Fruit fly (Drosophila melanogaster): Measurements from ENCODE around the gene Hsp67Bc.
A peak's percentile ranks its signal among the peaks of the same experiment; 100 is the strongest.

The Hsp67Bc gene

DNA sequence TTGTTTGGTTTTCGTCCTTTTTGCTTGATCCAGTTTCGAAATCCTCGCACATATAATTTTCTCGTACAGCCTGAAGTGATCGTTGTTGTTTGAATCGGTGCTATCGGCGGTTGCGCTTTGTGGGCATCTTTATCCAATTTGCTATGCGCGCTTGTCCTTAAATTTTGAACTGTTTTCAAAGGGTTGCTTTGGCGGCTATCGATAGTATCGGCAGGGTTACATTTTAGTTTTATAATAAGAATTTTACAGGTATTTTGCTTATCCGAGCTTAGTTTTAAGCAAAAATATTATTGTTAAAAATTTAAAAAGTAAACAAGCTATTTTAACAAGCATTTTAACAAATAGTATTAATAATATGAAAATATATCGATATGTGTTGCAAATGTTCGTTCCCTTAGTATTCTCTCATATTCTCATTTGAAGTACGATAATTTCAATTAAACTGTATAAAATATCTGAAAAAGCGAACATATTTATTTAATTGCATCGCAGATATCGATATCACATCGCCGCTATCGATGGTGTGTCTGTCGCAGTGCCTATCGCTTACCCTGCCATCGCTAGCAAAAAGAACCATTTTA is 5.4 kb downstream of the Hsp67Bc start, which contains the start of the genes Klp67A and CG4452:
Gene Klp67A (minus strand): TSS at position 197 of the 581 bp plus-strand sequence.
Gene CG4452 (plus strand): TSS at position 528 of the 581 bp plus-strand sequence.
- TF ChIP-seq psq (optimal IDR thresholded peaks at IDR 0.05) (peak; percentile 62), usp (GFP tag; optimal IDR thresholded peaks at IDR 0.05) (no peak), CG8478 (optimal IDR thresholded peaks at IDR 0.05) (no peak), Dll (optimal IDR thresholded peaks at IDR 0.05) (no peak), pan (optimal IDR thresholded peaks at IDR 0.05) (no peak)

DNA sequence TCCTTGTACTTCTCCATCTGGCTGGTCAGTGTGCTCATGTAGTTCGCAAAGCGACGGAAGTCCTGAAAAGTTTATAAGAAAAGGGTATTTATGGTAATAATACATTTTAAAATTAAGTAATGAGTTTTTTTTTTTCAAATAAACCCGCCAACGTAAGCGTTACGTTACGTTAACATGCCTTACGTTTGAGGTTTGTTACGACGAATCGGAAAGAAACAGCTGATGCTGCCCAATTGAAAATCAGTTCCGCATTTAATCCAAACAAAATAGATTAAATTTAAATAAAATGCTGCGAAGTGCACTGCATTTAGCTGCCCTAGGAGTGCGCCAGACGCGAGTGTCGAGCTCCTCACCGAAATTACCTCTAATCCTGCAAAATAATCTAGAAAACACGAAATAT is 8.2 kb downstream of the Hsp67Bc start, which contains the start of gene mRRF1:
Gene mRRF1 (plus strand): TSS at position 220 of the 400 bp plus-strand sequence.
- TF ChIP-seq CG8478 (optimal IDR thresholded peaks at IDR 0.05) = no peak
- TF ChIP-seq pan (optimal IDR thresholded peaks at IDR 0.05) = no peak

dm6 chr3L:9361894-9362293 is 10.4 kb downstream of the Hsp67Bc start, which contains the start of gene CG34456:
TSS of gene CG34456 (plus strand) at chr3L:9362108.
- TF ChIP-seq usp (GFP tag; optimal IDR thresholded peaks at IDR 0.05) (no peak), CG8478 (optimal IDR thresholded peaks at IDR 0.05) (no peak), Dll (optimal IDR thresholded peaks at IDR 0.05) (no peak), pan (optimal IDR thresholded peaks at IDR 0.05) (no peak), EcR (GFP tag; optimal IDR thresholded peaks at IDR 0.05) (no peak), psq (optimal IDR thresholded peaks at IDR 0.05) (no peak)

dm6 chr3L:9360217-9360692 is 12.0 kb downstream of the Hsp67Bc start, which contains the start of gene Pdxk:
TSS of gene Pdxk (plus strand) at chr3L:9360316.
- TF ChIP-seq Dll (optimal IDR thresholded peaks at IDR 0.05) (no peak), EcR (GFP tag; optimal IDR thresholded peaks at IDR 0.05) (no peak), psq (optimal IDR thresholded peaks at IDR 0.05) (no peak), usp (GFP tag; optimal IDR thresholded peaks at IDR 0.05) (no peak), pan (optimal IDR thresholded peaks at IDR 0.05) (no peak)

- TF ChIP-seq CG8478 (optimal IDR thresholded peaks at IDR 0.05) = no peak
- TF ChIP-seq EcR (GFP tag; optimal IDR thresholded peaks at IDR 0.05) = no peak
- no peak for TF ChIP-seq pan (optimal IDR thresholded peaks at IDR 0.05)
- TF ChIP-seq Dll (optimal IDR thresholded peaks at IDR 0.05) = no peak
- TF ChIP-seq psq (optimal IDR thresholded peaks at IDR 0.05) = no peak
- TF ChIP-seq usp (GFP tag; optimal IDR thresholded peaks at IDR 0.05) = no peak
Measured at dm6 chr3L:9358713-9359040, 13.6 kb downstream of the Hsp67Bc start, which contains the start of the genes UGP and Svip. TSS of gene UGP (minus strand) at chr3L:9358935. TSS of gene Svip (plus strand) at chr3L:9358999.

- TF ChIP-seq usp (GFP tag; optimal IDR thresholded peaks at IDR 0.05) (no peak), pan (optimal IDR thresholded peaks at IDR 0.05) (no peak), Dll (optimal IDR thresholded peaks at IDR 0.05) (no peak), psq (optimal IDR thresholded peaks at IDR 0.05) (no peak), EcR (GFP tag; optimal IDR thresholded peaks at IDR 0.05) (no peak)
Measured at dm6 chr3L:9357830-9358712, 14.2 kb downstream of the Hsp67Bc start.

- TF ChIP-seq Dll (optimal IDR thresholded peaks at IDR 0.05) (no peak), EcR (GFP tag; optimal IDR thresholded peaks at IDR 0.05) (no peak), pan (optimal IDR thresholded peaks at IDR 0.05) (no peak), CG8478 (optimal IDR thresholded peaks at IDR 0.05) (no peak), psq (optimal IDR thresholded peaks at IDR 0.05) (no peak), usp (GFP tag; optimal IDR thresholded peaks at IDR 0.05) (no peak)
Measured at dm6 chr3L:9356138-9356753, 16.1 kb downstream of the Hsp67Bc start.

DNA sequence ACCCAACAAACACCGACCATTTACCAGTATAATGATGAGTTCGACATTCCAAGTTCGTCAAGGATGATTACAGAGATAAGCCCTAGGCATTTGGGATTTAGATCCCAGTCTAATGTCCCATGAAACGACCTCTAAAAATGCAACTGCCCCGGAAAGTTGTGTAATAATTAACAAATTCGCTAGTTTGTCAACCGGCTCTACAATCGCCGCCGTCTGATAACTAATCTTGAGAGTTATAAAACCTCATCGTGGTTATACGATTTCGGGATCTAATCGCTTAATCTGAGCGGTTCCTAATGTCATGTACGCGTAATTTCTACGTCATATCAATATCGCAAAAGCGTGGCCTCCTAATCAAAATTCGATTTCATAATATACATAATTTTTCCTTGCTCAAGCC is 16.7 kb downstream of the Hsp67Bc start:
- TF ChIP-seq Dll (optimal IDR thresholded peaks at IDR 0.05) (no peak), usp (GFP tag; optimal IDR thresholded peaks at IDR 0.05) (no peak), EcR (GFP tag; optimal IDR thresholded peaks at IDR 0.05) (no peak), psq (optimal IDR thresholded peaks at IDR 0.05) (no peak), pan (optimal IDR thresholded peaks at IDR 0.05) (no peak), CG8478 (optimal IDR thresholded peaks at IDR 0.05) (no peak)

dm6 chr3L:9353733-9354132 is 18.6 kb downstream of the Hsp67Bc start, which contains the start of gene CG32040:
TSS of gene CG32040 (plus strand) at chr3L:9354033.
- no peak for TF ChIP-seq Dll (optimal IDR thresholded peaks at IDR 0.05)
- no peak for TF ChIP-seq usp (GFP tag; optimal IDR thresholded peaks at IDR 0.05)
- no peak for TF ChIP-seq psq (optimal IDR thresholded peaks at IDR 0.05)
- TF ChIP-seq pan (optimal IDR thresholded peaks at IDR 0.05) = no peak
- no peak for TF ChIP-seq EcR (GFP tag; optimal IDR thresholded peaks at IDR 0.05)
- TF ChIP-seq CG8478 (optimal IDR thresholded peaks at IDR 0.05) = no peak

- TF ChIP-seq usp (GFP tag; optimal IDR thresholded peaks at IDR 0.05) (no peak), EcR (GFP tag; optimal IDR thresholded peaks at IDR 0.05) (no peak), Dll (optimal IDR thresholded peaks at IDR 0.05) (no peak), psq (optimal IDR thresholded peaks at IDR 0.05) (no peak)
Measured at dm6 chr3L:9349314-9349733, 23.0 kb downstream of the Hsp67Bc start, which contains the start of gene PGRP-LF. TSS of gene PGRP-LF (plus strand) at chr3L:9349609.

DNA sequence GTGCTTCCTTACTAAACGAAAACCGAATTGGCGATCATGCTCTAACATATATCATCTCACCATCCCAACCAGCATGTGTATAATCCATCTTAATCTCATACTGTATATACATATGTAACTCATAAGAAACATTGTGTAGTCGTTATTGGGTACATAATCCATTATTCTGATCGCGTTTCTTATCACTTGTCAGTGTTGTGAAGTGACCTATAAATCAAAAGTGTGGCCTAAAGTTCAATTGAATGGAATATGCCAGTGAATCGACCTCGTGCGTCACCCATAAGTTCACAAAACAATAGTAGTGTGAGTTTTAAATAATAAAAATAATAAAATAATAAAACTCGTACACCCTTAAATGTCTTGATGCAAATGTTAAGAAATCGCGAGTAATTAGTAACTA is 27.1 kb downstream of the Hsp67Bc start:
- TF ChIP-seq Dll (optimal IDR thresholded peaks at IDR 0.05) = no peak
- TF ChIP-seq pan (optimal IDR thresholded peaks at IDR 0.05) = no peak
- TF ChIP-seq usp (GFP tag; optimal IDR thresholded peaks at IDR 0.05) = no peak
- no peak for TF ChIP-seq EcR (GFP tag; optimal IDR thresholded peaks at IDR 0.05)
- no peak for TF ChIP-seq psq (optimal IDR thresholded peaks at IDR 0.05)
- no peak for TF ChIP-seq CG8478 (optimal IDR thresholded peaks at IDR 0.05)
